Fruit fly (Drosophila melanogaster) Kc167 (cell line): ENCODE measurements around the gene p53.

Source experiments
- Myc ChIP-seq: fragments of >200 bp; optimal IDR thresholded peaks from 2 replicates; lab custom pipeline; 2017; ENCODE audit warnings: missing external identifiers
- Sin3A ChIP-seq: fragments of >200 bp; optimal IDR thresholded peaks from 2 replicates; lab custom pipeline; 2018; ENCODE audit warnings: missing external identifiers
- h ChIP-seq: fragments of >200 bp; optimal IDR thresholded peaks from 3 replicates; lab custom pipeline; 2018; ENCODE audit warnings: missing external identifiers
- psq ChIP-seq: fragments of >200 bp; optimal IDR thresholded peaks from 2 replicates; lab custom pipeline; 2017; ENCODE audit warnings: missing external identifiers

DNA sequence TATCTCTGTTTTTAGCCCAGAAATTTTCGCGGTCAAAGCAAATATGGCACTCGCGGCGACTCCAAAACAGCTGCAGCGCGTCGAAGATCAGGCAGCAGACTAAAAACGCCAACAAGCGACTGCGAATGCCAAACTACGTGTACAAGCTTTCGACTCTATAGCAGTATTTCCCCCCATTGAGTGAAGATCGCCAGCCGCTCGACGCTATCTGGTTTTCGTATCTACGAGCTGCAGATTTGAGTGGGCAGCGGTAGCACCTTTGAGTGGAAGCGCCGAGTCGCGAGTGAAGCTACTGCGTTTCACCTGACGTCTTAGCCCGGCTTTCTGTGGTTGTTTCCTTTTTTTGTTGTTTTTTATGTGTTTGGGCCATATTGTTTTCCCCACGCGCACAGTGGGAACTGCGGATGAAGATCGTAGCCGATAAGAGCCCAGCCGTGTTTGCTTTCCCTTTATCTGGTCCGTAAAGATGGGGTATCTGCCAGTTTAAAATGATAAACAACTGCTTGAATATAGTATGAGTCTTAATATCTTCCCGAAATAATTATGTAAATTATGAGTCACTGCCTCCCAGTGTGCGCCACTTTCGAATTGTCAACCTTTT, 5.7 kb downstream of the p53 start, which contains the start of gene CG17121:
- TF ChIP-seq Myc (lab: Kevin White, UChicago) (no peak), Sin3A (lab: Kevin White, UChicago) (no peak), psq (lab: Kevin White, UChicago) (no peak), h (lab: Kevin White, UChicago) (no peak)
